Fruit fly (Drosophila melanogaster): ENCODE measurements around the gene Lamtor4.

DNA sequence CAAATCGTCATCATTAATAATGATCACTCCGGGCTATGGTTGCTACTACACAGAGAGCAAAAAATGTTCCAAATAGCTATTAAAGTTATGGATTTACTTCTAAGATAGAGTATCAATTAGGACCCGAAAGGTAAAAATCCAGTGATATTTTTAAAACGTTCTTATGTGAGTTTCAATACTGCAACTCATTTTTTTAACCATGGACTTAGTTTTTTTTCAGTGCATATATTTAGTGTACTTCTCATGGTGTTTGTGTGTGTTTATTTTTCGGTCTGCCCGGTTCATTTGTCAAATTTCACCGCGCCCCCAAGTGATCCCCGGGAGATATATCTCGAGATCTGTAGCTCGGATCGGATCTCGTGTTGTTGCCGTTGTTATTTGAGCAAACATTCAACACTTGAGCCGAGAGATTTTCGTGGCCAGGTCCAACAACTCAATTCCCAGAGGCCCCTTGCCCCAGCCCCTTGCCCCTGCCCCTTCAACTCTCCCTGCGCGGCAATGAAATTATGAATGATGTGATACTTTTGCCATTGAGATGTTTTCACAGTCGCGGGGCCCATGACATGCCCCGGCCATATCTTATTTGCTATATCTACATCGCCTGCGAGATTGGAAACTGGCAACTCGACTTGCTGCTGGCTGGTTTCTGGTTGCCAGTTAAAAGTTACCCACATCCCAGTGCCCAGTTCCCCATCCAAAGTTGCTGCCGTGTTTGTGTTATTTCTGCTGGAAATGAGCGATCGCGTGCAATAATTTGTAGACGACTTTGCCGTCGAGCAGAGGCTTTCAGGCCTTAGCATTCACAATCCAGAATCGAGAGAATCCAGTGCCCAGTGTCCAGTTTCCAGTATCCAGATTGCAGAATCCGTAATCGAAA lies 34.0 kb upstream of the Lamtor4 start:
- no peak for TF ChIP-seq Hr96 (GFP tag; optimal IDR thresholded peaks at IDR 0.05)
- TF ChIP-seq CG5204 (GFP tag; optimal IDR thresholded peaks at IDR 0.05) = no peak
- no peak for TF ChIP-seq CG12768 (GFP tag; optimal IDR thresholded peaks at IDR 0.05)
- no peak for TF ChIP-seq CG14711 (tag; optimal IDR thresholded peaks at IDR 0.05)
- no peak for TF ChIP-seq bab1 (GFP tag; optimal IDR thresholded peaks at IDR 0.05)
- no peak for TF ChIP-seq Crg-1 (GFP tag; optimal IDR thresholded peaks at IDR 0.05)
- no peak for TF ChIP-seq Clk (GFP tag; optimal IDR thresholded peaks at IDR 0.05)
- no peak for TF ChIP-seq kay (GFP tag; ENCODE audit: borderline replicate concordance)
- TF ChIP-seq cnc (optimal IDR thresholded peaks at IDR 0.05) = no peak
- no peak for TF ChIP-seq CG7045 (GFP tag; optimal IDR thresholded peaks at IDR 0.05)
- TF ChIP-seq Mnt (GFP tag; optimal IDR thresholded peaks at IDR 0.05) = no peak

Data from whole organism, adult.